Fruit fly (Drosophila melanogaster): ENCODE data around the gene SerRS-m.

- TF ChIP-seq lz (GFP tag; optimal IDR thresholded peaks at IDR 0.05): no peak
- no peak for TF ChIP-seq CG6808 (GFP tag; optimal IDR thresholded peaks at IDR 0.05)
- no peak for TF ChIP-seq spab (GFP tag; optimal IDR thresholded peaks at IDR 0.05)
- no peak for TF ChIP-seq Lpt (GFP tag; optimal IDR thresholded peaks at IDR 0.05)
- TF ChIP-seq svp (GFP tag): no peak
- no peak for TF ChIP-seq CG4318 (GFP tag; optimal IDR thresholded peaks at IDR 0.05)
- TF ChIP-seq eg (GFP tag; IDR thresholded peaks at IDR 0.05): no peak
Observed at dm6 chr3R:15382851-15383250, 42.4 kb downstream of the SerRS-m start, which contains the start of gene h-cup.

Data from whole organism, prepupa.